Fruit fly (Drosophila melanogaster) whole organism, prepupa: ENCODE data around the gene Exo84.

Experiments
- CG10669 ChIP-seq: fragments of 200-800 bp; sonication (Bioruptor generic); optimal IDR thresholded peaks from 3 replicates; lab custom pipeline; 2018; ENCODE audit warnings: missing biosample characterization, mild to moderate bottlenecking, missing genetic modification characterization, moderate library complexity
- CG11762 ChIP-seq: fragments of 200-800 bp; sonication (Bioruptor generic); optimal IDR thresholded peaks from 3 replicates; lab custom pipeline; 2016; ENCODE audit warnings: missing biosample characterization, missing genetic modification characterization; ENCODE audit not compliant: insufficient read depth
- CG11902 ChIP-seq: fragments of 200-800 bp; sonication (Bioruptor generic); optimal IDR thresholded peaks from 3 replicates; lab custom pipeline; 2016; ENCODE audit warnings: missing biosample characterization, missing genetic modification characterization
- CG1621 ChIP-seq: fragments of 200-800 bp; sonication (Bioruptor generic); optimal IDR thresholded peaks from 3 replicates; lab custom pipeline; 2018; ENCODE audit warnings: missing biosample characterization, mild to moderate bottlenecking, missing genetic modification characterization
- CG8319 ChIP-seq: fragments of 200-800 bp; sonication (Bioruptor generic); optimal IDR thresholded peaks from 3 replicates; lab custom pipeline; 2016; ENCODE audit warnings: missing biosample characterization, missing genetic modification characterization
- Hr39 ChIP-seq: fragments of 200-800 bp; sonication (Bioruptor generic); optimal IDR thresholded peaks from 2 replicates; lab custom pipeline; 2016; ENCODE audit warnings: missing biosample characterization, missing genetic modification characterization
- Hr4 ChIP-seq: fragments of 200-800 bp; sonication (Bioruptor generic); optimal IDR thresholded peaks from 3 replicates; lab custom pipeline; 2016; ENCODE audit warnings: missing biosample characterization, missing genetic modification characterization
- Lpt ChIP-seq: fragments of 200-800 bp; sonication (Bioruptor generic); optimal IDR thresholded peaks from 3 replicates; lab custom pipeline; 2016; ENCODE audit warnings: missing biosample characterization, missing genetic modification characterization
- OdsH ChIP-seq: fragments of 200-800 bp; sonication (Bioruptor generic); optimal IDR thresholded peaks from 3 replicates; lab custom pipeline; 2016; ENCODE audit warnings: missing biosample characterization, missing genetic modification characterization
- Smox ChIP-seq: fragments of 200-800 bp; sonication (Bioruptor generic); optimal IDR thresholded peaks from 3 replicates; lab custom pipeline; 2016; ENCODE audit warnings: missing biosample characterization, missing genetic modification characterization
- acj6 ChIP-seq: fragments of 200-800 bp; sonication (Bioruptor generic); optimal IDR thresholded peaks from 3 replicates; lab custom pipeline; 2016; ENCODE audit warnings: missing biosample characterization, missing genetic modification characterization
- dac ChIP-seq: fragments of 200-800 bp; sonication (Bioruptor generic); optimal IDR thresholded peaks from 2 replicates; lab custom pipeline; 2017; ENCODE audit warnings: missing biosample characterization, mild to moderate bottlenecking, missing genetic modification characterization
- salr ChIP-seq, 2 experiments: fragments of 200-800 bp; sonication (Bioruptor generic); optimal IDR thresholded peaks; 3 replicates each; lab custom pipeline; 2016 to 2018; ENCODE audit warnings: missing biosample characterization in 2 of 2, missing genetic modification characterization in 2 of 2, mild to moderate bottlenecking in 1 of 2
- svp ChIP-seq: fragments of 200-800 bp; sonication (Bioruptor generic); peaks from one replicate; lab custom pipeline; 2016; ENCODE audit warnings: missing biosample characterization, missing genetic modification characterization

DNA sequence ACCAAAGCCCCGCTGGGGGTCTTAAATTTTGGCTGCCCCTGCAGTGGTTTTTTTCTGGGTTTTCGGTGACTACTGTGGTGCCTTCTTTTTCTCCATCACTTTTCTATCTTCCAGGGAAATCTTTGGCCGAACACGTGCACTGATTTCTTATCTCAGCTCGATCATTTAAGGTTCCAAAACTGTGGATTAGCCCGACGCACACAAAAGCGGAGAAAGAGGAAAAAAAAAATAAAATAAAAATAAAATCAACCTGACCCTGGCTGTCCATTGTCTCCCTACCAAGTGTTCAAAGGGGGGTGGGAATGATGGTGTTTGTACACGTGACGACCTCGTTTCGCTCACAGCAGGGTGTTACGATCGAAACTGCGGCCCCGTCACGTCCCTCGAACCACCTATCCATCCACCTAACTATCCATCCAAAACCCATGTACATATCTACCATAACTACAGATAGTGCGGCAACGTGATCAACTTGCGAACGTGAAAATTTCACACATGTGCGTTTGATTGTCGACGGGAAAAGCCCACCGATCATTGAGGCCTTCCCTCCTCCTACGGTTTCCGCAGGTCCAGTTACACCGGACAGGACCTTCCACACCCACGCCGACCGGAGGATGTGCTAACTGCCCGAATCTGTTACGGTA lies 25.3 kb downstream of the Exo84 start:
- TF ChIP-seq Hr4 (GFP tag; lab: Kevin White, UChicago), result no peak
- TF ChIP-seq CG8319 (GFP tag; lab: Kevin White, UChicago), result no peak
- no peak for TF ChIP-seq salr (GFP tag; optimal IDR thresholded peaks at IDR 0.05; lab: Kevin White, UChicago)
- no peak for TF ChIP-seq Hr39 (GFP tag; lab: Kevin White, UChicago)
- TF ChIP-seq OdsH (GFP tag; lab: Kevin White, UChicago), result no peak
- no peak for TF ChIP-seq CG1621 (tag; lab: Kevin White, UChicago)
- no peak for TF ChIP-seq Lpt (GFP tag; lab: Kevin White, UChicago)
- no peak for TF ChIP-seq acj6 (GFP tag; lab: Kevin White, UChicago)
- no peak for TF ChIP-seq dac (GFP tag; lab: Kevin White, UChicago)
- no peak for TF ChIP-seq CG11762 (GFP tag; lab: Kevin White, UChicago)
- TF ChIP-seq svp, result no peak
- no peak for TF ChIP-seq Smox
- TF ChIP-seq CG10669 (GFP tag; lab: Kevin White, UChicago), result no peak
- TF ChIP-seq CG11902 (GFP tag; lab: Kevin White, UChicago), result no peak
